Fruit fly (Drosophila melanogaster): ENCODE results near the gene Ptp36E.

- TF ChIP-seq Met (GFP tag; optimal IDR thresholded peaks at IDR 0.05): no peak
- TF ChIP-seq eg (GFP tag; IDR thresholded peaks at IDR 0.05): no peak
- no peak for TF ChIP-seq CG15336 (GFP tag; IDR thresholded peaks at IDR 0.05)
Measured at dm6 chr2L:18159172-18159571, 25.6 kb downstream of the Ptp36E start, which contains the start of gene JMJD4.
